Worm (Caenorhabditis elegans) whole organism, early embryonic: ENCODE results near the gene C08B6.8.

Source experiments
- B0310.2 ChIP-seq: sonication (generic microtip); optimal IDR thresholded peaks from 2 replicates; lab custom pipeline; 2016; ENCODE audit warnings: mild to moderate bottlenecking, missing genetic modification characterization, missing compliant biosample characterization
- ama-1 ChIP-seq: fragments of 150-350 bp; optimal IDR thresholded peaks from 2 replicates; lab custom pipeline; 2014
- ceh-13 ChIP-seq: fragments of 200-800 bp; sonication (Bioruptor generic); optimal IDR thresholded peaks from 2 replicates; lab custom pipeline; 2018; ENCODE audit warnings: mild to moderate bottlenecking, missing genetic modification characterization, missing compliant biosample characterization
- ceh-36 ChIP-seq: sonication (generic microtip); optimal IDR thresholded peaks from 2 replicates; lab custom pipeline; 2016; ENCODE audit warnings: missing genetic modification characterization, inconsistent platforms, missing compliant biosample characterization
- ets-7 ChIP-seq: sonication (generic microtip); optimal IDR thresholded peaks from 2 replicates; lab custom pipeline; 2016; ENCODE audit warnings: missing genotype, missing genetic modification characterization, missing compliant biosample characterization
- pes-1 ChIP-seq: fragments of 200-800 bp; sonication (Bioruptor generic); IDR thresholded peaks from 2 replicates; pipeline ENCODE4 v1.3.6; 2022; ENCODE audit warnings: missing genetic modification reagents, missing genetic modification characterization, missing compliant biosample characterization

DNA sequence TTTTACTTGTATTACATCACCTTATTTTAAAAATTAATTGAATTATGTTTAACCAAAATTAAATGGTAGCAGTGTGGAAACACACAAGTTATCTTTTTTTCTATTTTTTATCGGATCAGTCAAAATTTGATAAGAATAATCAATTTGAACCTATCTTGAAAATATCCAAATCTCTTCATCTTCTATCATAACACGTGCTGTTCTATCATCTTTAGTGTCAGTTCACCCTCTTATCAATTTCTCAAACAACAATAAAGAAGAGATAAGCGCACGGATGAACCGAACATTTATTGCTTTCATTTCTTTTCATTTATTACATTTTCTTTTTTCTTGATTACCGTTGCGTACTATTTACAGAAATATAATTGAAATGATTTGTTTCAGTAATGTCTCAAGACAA, 47.3 kb upstream of the C08B6.8 start, which contains the start of gene R04B5.5:
- TF ChIP-seq ets-7: no peak
- TF ChIP-seq ceh-36 (tag; lab: Kevin White, UChicago): no peak
- no peak for TF ChIP-seq B0310.2 (tag; lab: Kevin White, UChicago)
- TF ChIP-seq ama-1 (lab: Kevin White, UChicago): no peak
- TF ChIP-seq ceh-13 (GFP tag; lab: Kevin White, UChicago): no peak
- no peak for TF ChIP-seq pes-1
